Worm (Caenorhabditis elegans) whole organism, L4/young adult: Measurements from ENCODE around the gene Y105C5A.1270.

Experiments used
- W03F9.2 ChIP-seq: fragments of 150-350 bp; optimal IDR thresholded peaks from 2 replicates; lab custom pipeline; 2014; ENCODE audit warnings: missing biosample characterization, missing genetic modification characterization
- dao-5 ChIP-seq: sonication (generic microtip); optimal IDR thresholded peaks from 2 replicates; lab custom pipeline; 2016; ENCODE audit warnings: missing genotype, missing genetic modification characterization, moderate library complexity, missing compliant biosample characterization
- him-1 ChIP-seq: sonication (generic microtip); optimal IDR thresholded peaks from 2 replicates; lab custom pipeline; 2016; ENCODE audit warnings: missing genotype, missing genetic modification reagents, missing genetic modification characterization, missing compliant biosample characterization

Gene Y105C5A.1270

DNA sequence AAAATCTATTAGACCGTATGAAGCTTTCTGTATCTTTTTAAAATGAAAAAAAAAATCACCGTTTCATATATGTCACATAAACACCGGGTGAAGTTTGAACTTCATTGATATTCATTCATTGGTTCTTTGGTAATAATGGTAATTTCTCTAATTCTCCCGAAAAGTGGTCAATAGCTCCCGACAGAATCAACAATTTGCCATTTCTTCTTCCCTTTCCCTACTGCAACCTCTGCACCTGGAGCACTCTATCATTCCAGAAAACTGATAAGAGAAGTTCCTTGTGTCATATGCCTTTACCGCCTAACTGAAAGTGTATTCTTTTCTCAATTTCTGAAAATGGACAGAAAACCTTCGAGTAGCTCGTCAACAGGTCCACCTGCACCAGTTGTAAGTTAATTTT is 3.2 kb upstream of the Y105C5A.1270 start, which contains the start of gene Y105C5A.24:
Gene Y105C5A.24, plus strand, starts transcription at position 220 of the 400 bp plus-strand sequence.
- TF ChIP-seq dao-5 (tag; lab: Kevin White, UChicago) (no peak), him-1 (tag; lab: Kevin White, UChicago) (no peak), W03F9.2 (tag; lab: Kevin White, UChicago) (no peak)

ce11 chrIV:15847096-15847495 is 643 bp upstream of the Y105C5A.1270 start, which contains the start of gene Y105C5A.1269:
TSS of gene Y105C5A.1269 (plus strand) at chrIV:15847396.
- no peak for TF ChIP-seq him-1 (tag; lab: Kevin White, UChicago)
- TF ChIP-seq dao-5 (tag; lab: Kevin White, UChicago), result no peak
- no peak for TF ChIP-seq W03F9.2 (tag; lab: Kevin White, UChicago)

DNA sequence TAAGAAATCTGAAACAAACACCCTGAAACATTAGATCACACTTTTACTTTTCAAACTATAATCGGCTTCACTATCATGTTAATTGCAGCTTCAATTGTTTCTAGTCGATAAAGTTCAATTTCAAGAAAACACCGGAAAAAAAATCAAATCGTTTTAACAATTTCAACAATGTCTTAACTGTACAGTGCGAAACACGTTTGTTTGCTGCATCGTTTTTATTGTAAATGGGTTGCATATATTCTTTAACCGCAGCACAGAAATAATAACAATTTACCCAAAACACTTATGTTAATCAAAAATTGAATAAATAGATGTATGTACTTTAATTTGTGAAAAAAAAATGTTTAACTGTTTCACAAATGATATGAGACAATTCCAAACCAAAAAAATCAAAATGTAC is 2.4 kb downstream of the Y105C5A.1270 start:
- TF ChIP-seq W03F9.2 (tag; lab: Kevin White, UChicago) (no peak), him-1 (tag; lab: Kevin White, UChicago) (no peak), dao-5 (tag; lab: Kevin White, UChicago) (no peak)

DNA sequence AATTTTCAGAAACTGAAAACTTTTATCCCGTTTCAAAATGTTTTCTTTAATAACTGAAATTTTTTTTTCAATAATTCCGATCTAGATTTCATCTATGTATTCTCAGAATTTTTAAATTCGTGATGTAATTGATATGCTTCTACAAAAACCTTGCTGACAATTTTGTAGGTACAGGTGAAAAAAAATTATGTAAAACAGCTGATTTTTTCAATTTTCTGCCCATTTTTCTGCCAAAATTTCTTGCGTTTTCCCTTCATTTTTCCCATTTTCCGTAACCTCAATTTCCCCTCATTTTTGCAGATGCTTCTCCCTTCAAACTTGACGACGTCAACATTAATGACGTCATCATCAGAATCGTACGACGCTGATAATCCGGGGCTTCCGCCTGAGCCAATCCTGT is 26.7 kb downstream of the Y105C5A.1270 start, which contains the start of gene daf-38:
Gene daf-38, plus strand, starts transcription at position 301 of the 400 bp plus-strand sequence.
- TF ChIP-seq W03F9.2 (tag; lab: Kevin White, UChicago), result no peak
- TF ChIP-seq him-1 (tag; lab: Kevin White, UChicago), result no peak
- no peak for TF ChIP-seq dao-5 (tag; lab: Kevin White, UChicago)

DNA sequence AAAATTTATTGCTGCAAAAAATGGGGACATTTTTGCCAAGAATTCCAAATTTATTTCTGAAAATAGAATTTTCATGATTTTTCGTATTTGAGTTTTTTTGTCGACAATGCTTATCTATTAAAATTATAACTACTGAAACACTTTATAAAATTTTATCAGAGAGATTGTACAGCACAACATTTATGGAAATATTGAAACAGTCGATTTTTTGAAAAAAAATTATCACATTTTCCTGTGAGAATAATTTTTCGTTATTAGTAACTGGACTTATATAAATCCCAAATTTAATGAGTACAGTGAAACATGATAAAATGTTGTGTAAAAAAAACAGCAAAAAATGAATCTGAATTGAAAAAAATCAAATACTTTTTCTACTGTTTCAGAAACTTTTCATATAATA is 29.0 kb downstream of the Y105C5A.1270 start:
- TF ChIP-seq W03F9.2 (tag; lab: Kevin White, UChicago) (no peak), dao-5 (tag; lab: Kevin White, UChicago) (no peak), him-1 (tag; lab: Kevin White, UChicago) (no peak)

DNA sequence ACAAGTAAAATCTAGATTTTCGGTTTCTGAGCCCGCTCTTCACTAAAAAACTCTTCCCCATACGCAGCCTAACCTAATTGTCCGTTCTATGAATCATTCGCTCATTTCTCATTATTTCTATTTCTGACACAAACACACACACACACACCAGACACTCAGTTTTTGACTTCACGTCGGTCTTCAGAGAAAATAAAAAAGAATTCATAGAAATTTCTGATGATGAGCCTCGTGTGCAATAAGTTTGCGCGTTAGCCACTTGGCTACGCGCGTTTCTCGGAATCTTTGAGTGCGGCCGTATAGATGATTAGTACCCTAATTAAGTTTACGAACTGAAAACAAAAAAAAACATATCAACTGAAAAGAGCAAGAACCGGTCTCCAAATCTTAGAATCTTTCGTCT is 32.4 kb downstream of the Y105C5A.1270 start:
- TF ChIP-seq W03F9.2 (tag; lab: Kevin White, UChicago) (no peak), dao-5 (tag; lab: Kevin White, UChicago) (no peak), him-1 (tag; lab: Kevin White, UChicago) (no peak)
